Worm (Caenorhabditis elegans) whole organism, L4 larva: ENCODE results near the gene str-99.
A peak's percentile ranks its signal among the peaks of the same experiment; 100 is the strongest.

ENCODE experiments used
- F10B5.3 ChIP-seq: sonication (generic microtip); optimal IDR thresholded peaks from 2 replicates; lab custom pipeline; 2016; ENCODE audit warnings: mild to moderate bottlenecking, missing genetic modification characterization, missing compliant biosample characterization
- F49E8.2 ChIP-seq: sonication (generic microtip); optimal IDR thresholded peaks from 2 replicates; lab custom pipeline; 2016; ENCODE audit warnings: missing compliant biosample characterization, mild to moderate bottlenecking, missing genetic modification characterization, borderline replicate concordance
- T26A8.4 ChIP-seq: fragments of 200-800 bp; sonication (Bioruptor generic); IDR thresholded peaks from 2 replicates; pipeline ENCODE4 v1.3.6; 2022; ENCODE audit warnings: missing genetic modification characterization, missing compliant biosample characterization
- Y105C5A.15 ChIP-seq: fragments of 200-800 bp; sonication (Bioruptor generic); IDR thresholded peaks from 2 replicates; pipeline ENCODE4 v1.3.6; 2022; ENCODE audit warnings: missing genetic modification characterization, missing compliant biosample characterization
- Y75B8A.6 ChIP-seq: fragments of 200-800 bp; sonication (Bioruptor generic); IDR thresholded peaks from 2 replicates; pipeline ENCODE4 v1.3.6; 2022; ENCODE audit warnings: missing genetic modification reagents, missing genetic modification characterization, missing compliant biosample characterization
- aha-1 ChIP-seq: fragments of 150-350 bp; peaks from one replicate; lab custom pipeline; 2014; ENCODE audit warnings: missing biosample characterization, missing genetic modification characterization
- aly-2 ChIP-seq: sonication (generic microtip); optimal IDR thresholded peaks from 2 replicates; lab custom pipeline; 2018; ENCODE audit warnings: missing biosample characterization, missing genetic modification characterization
- attf-4 ChIP-seq: sonication (generic microtip); optimal IDR thresholded peaks from 3 replicates; lab custom pipeline; 2017; ENCODE audit warnings: missing biosample characterization, missing genetic modification characterization
- ceh-20 ChIP-seq: fragments of 200-800 bp; sonication (Bioruptor generic); IDR thresholded peaks from 2 replicates; pipeline ENCODE4 v1.3.6; 2022; ENCODE audit warnings: missing genetic modification reagents, missing genetic modification characterization, missing compliant biosample characterization
- ceh-62 ChIP-seq: sonication (generic microtip); optimal IDR thresholded peaks from 2 replicates; lab custom pipeline; 2017; ENCODE audit warnings: missing biosample characterization, missing genetic modification characterization
- ces-1 ChIP-seq: fragments of 150-350 bp; sonication (generic microtip); optimal IDR thresholded peaks from 4 replicates; lab custom pipeline; 2014; ENCODE audit warnings: missing biosample characterization, missing genetic modification reagents, missing genetic modification characterization
- cey-2 ChIP-seq: sonication (generic microtip); optimal IDR thresholded peaks from 3 replicates; lab custom pipeline; 2017; ENCODE audit warnings: missing genetic modification characterization, mild to moderate bottlenecking, missing compliant biosample characterization, antibody characterized with exemption, borderline replicate concordance; ENCODE audit not compliant: insufficient read depth
- ctbp-1 ChIP-seq: fragments of 200-800 bp; sonication (Bioruptor generic); IDR thresholded peaks from 2 replicates; pipeline ENCODE4 v1.3.6; 2022; ENCODE audit warnings: missing genetic modification reagents, missing genetic modification characterization, missing compliant biosample characterization
- daf-12 ChIP-seq: fragments of 150-350 bp; optimal IDR thresholded peaks from 2 replicates; lab custom pipeline; 2014; ENCODE audit warnings: missing biosample characterization, missing genetic modification reagents, missing genetic modification characterization
- daf-16 ChIP-seq, 3 experiments: sonication (generic microtip); optimal IDR thresholded peaks; 2 replicates each; lab custom pipeline; 2016 to 2017; ENCODE audit warnings: missing genetic modification characterization in 3 of 3, missing genetic modification reagents in 3 of 3, mild to moderate bottlenecking in 2 of 3, missing compliant biosample characterization in 2 of 3, missing biosample characterization in 1 of 3, moderate library complexity in 1 of 3
- daf-19 ChIP-seq: fragments of 200-800 bp; sonication (Bioruptor generic); conservative IDR thresholded peaks from 2 replicates; pipeline ENCODE4 v1.3.6; 2022; ENCODE audit warnings: missing genetic modification characterization, missing compliant biosample characterization
- dmd-6 ChIP-seq: fragments of 200-800 bp; sonication (Bioruptor generic); IDR thresholded peaks from 2 replicates; pipeline ENCODE4 v1.3.6; 2022; ENCODE audit warnings: missing genetic modification reagents, missing genetic modification characterization, missing compliant biosample characterization
- dpl-1 ChIP-seq: fragments of 150-350 bp; optimal IDR thresholded peaks from 2 replicates; lab custom pipeline; 2014; ENCODE audit warnings: missing biosample characterization, missing genetic modification reagents, missing genetic modification characterization
- duxl-1 ChIP-seq: sonication (generic microtip); optimal IDR thresholded peaks from 2 replicates; lab custom pipeline; 2016; ENCODE audit warnings: mild to moderate bottlenecking, missing genetic modification characterization, moderate library complexity, missing compliant biosample characterization; ENCODE audit not compliant: poor library complexity
- jun-1 ChIP-seq: fragments of 150-350 bp; optimal IDR thresholded peaks from 2 replicates; lab custom pipeline; 2014; ENCODE audit warnings: missing biosample characterization, missing genetic modification reagents, missing genetic modification characterization
- lim-7 ChIP-seq: fragments of 200-800 bp; sonication (Bioruptor generic); IDR thresholded peaks from 2 replicates; pipeline ENCODE4 v1.3.6; 2022; ENCODE audit warnings: missing genetic modification characterization, missing compliant biosample characterization
- lin-1 ChIP-seq: fragments of 200-800 bp; sonication (Bioruptor generic); IDR thresholded peaks from 2 replicates; pipeline ENCODE4 v1.3.6; 2022; ENCODE audit warnings: missing genetic modification reagents, missing genetic modification characterization, missing compliant biosample characterization
- lin-13 ChIP-seq: fragments of 150-350 bp; optimal IDR thresholded peaks from 2 replicates; lab custom pipeline; 2014; ENCODE audit warnings: missing biosample characterization, missing genetic modification reagents, missing genetic modification characterization
- lin-15B ChIP-seq: fragments of 150-350 bp; sonication (generic microtip); optimal IDR thresholded peaks from 3 replicates; lab custom pipeline; 2014; ENCODE audit warnings: missing biosample characterization, missing genetic modification characterization
- lin-29 ChIP-seq: fragments of 200-800 bp; sonication (Bioruptor generic); IDR thresholded peaks from 2 replicates; pipeline ENCODE4 v1.3.6; 2022; ENCODE audit warnings: missing genetic modification reagents, missing genetic modification characterization, missing compliant biosample characterization
- lir-3 ChIP-seq: sonication (generic microtip); optimal IDR thresholded peaks from 2 replicates; lab custom pipeline; 2016; ENCODE audit warnings: mild to moderate bottlenecking, missing genetic modification characterization, missing compliant biosample characterization
- madf-5 ChIP-seq, 2 experiments: fragments of 200-800 bp; sonication (Bioruptor generic); IDR thresholded peaks; 2 replicates each; pipeline ENCODE4 v1.3.6; 2022; ENCODE audit warnings: missing compliant biosample characterization in 2 of 2, missing genetic modification characterization in 2 of 2
- mdl-1 ChIP-seq, 2 experiments: fragments of 150-350 bp in 1 of 2; sonication (generic microtip) in 1 of 2; optimal IDR thresholded peaks; 2 replicates each; lab custom pipeline; 2014 to 2017; ENCODE audit warnings: missing biosample characterization in 2 of 2, missing genetic modification characterization in 2 of 2
- mdt-29 ChIP-seq: fragments of 200-800 bp; sonication (Bioruptor generic); IDR thresholded peaks from 2 replicates; pipeline ENCODE4 v1.3.6; 2022; ENCODE audit warnings: missing genetic modification reagents, missing genetic modification characterization, missing compliant biosample characterization
- mep-1 ChIP-seq: fragments of 150-350 bp; sonication (generic microtip); optimal IDR thresholded peaks from 3 replicates; lab custom pipeline; 2014; ENCODE audit warnings: missing biosample characterization, missing genetic modification characterization
- mes-2 ChIP-seq: sonication (generic microtip); optimal IDR thresholded peaks from 2 replicates; lab custom pipeline; 2016; ENCODE audit warnings: missing genotype, mild to moderate bottlenecking, missing genetic modification characterization, missing compliant biosample characterization; ENCODE audit not compliant: poor library complexity, severe bottlenecking
- nhr-11 ChIP-seq: fragments of 150-350 bp; optimal IDR thresholded peaks from 2 replicates; lab custom pipeline; 2014; ENCODE audit warnings: missing biosample characterization, missing genetic modification characterization
- nhr-28 ChIP-seq: fragments of 150-350 bp; optimal IDR thresholded peaks from 2 replicates; lab custom pipeline; 2014; ENCODE audit warnings: missing biosample characterization, missing genetic modification characterization
- nhr-42 ChIP-seq: fragments of 200-800 bp; sonication (Bioruptor generic); IDR thresholded peaks from 2 replicates; pipeline ENCODE4 v1.3.6; 2022; ENCODE audit warnings: missing genetic modification characterization, missing compliant biosample characterization
- nhr-6 ChIP-seq: fragments of 150-350 bp; optimal IDR thresholded peaks from 2 replicates; lab custom pipeline; 2014; ENCODE audit warnings: missing biosample characterization, missing genetic modification characterization
- nhr-77 ChIP-seq: fragments of 150-350 bp; optimal IDR thresholded peaks from 2 replicates; lab custom pipeline; 2014; ENCODE audit warnings: missing biosample characterization, missing genetic modification characterization
- php-3 ChIP-seq: fragments of 200-800 bp; sonication (Bioruptor generic); IDR thresholded peaks from 2 replicates; pipeline ENCODE4 v1.3.6; 2022; ENCODE audit warnings: missing genetic modification reagents, missing genetic modification characterization, missing compliant biosample characterization
- pqm-1 ChIP-seq: sonication (generic microtip); optimal IDR thresholded peaks from 2 replicates; lab custom pipeline; 2017; ENCODE audit warnings: missing biosample characterization, missing genetic modification characterization
- set-16 ChIP-seq: fragments of 200-800 bp; sonication (Bioruptor generic); IDR thresholded peaks from 2 replicates; pipeline ENCODE4 v1.3.6; 2022; ENCODE audit warnings: missing genetic modification reagents, missing genetic modification characterization, missing compliant biosample characterization
- snpc-1.2 ChIP-seq: fragments of 200-800 bp; sonication (Bioruptor generic); IDR thresholded peaks from 2 replicates; pipeline ENCODE4 v1.3.6; 2022; ENCODE audit warnings: missing genetic modification reagents, missing genetic modification characterization, missing compliant biosample characterization
- spr-3 ChIP-seq: fragments of 200-800 bp; sonication (Bioruptor generic); optimal IDR thresholded peaks from 2 replicates; lab custom pipeline; 2018; ENCODE audit warnings: mild to moderate bottlenecking, missing genetic modification characterization, missing compliant biosample characterization
- tag-97 ChIP-seq: fragments of 200-800 bp; sonication (Bioruptor generic); IDR thresholded peaks from 2 replicates; pipeline ENCODE4 v1.3.6; 2022; ENCODE audit warnings: missing genetic modification characterization, missing compliant biosample characterization
- unc-130 ChIP-seq: sonication (generic microtip); optimal IDR thresholded peaks from 2 replicates; lab custom pipeline; 2016; ENCODE audit warnings: missing genetic modification reagents, missing genetic modification characterization, missing compliant biosample characterization
- unc-39 ChIP-seq: sonication (generic microtip); optimal IDR thresholded peaks from 2 replicates; lab custom pipeline; 2017; ENCODE audit warnings: missing biosample characterization, missing genetic modification characterization
- unc-62 ChIP-seq, 3 experiments: fragments of 150-350 bp in 1 of 3; sonication (generic microtip); optimal IDR thresholded peaks in 2 of 3; peaks in 1 of 3; 1 replicate in 1 of 3; 2 replicates in 2 of 3; lab custom pipeline; 2014 to 2017; ENCODE audit warnings: missing biosample characterization in 3 of 3, missing genetic modification characterization in 3 of 3, missing genetic modification reagents in 3 of 3, missing genotype in 1 of 3
- vab-7 ChIP-seq: fragments of 200-800 bp; sonication (Bioruptor generic); IDR thresholded peaks from 2 replicates; pipeline ENCODE4 v1.3.6; 2022; ENCODE audit warnings: missing genetic modification reagents, missing genetic modification characterization, missing compliant biosample characterization
- zip-2 ChIP-seq: fragments of 150-350 bp; optimal IDR thresholded peaks from 2 replicates; lab custom pipeline; 2014; ENCODE audit warnings: missing biosample characterization, missing genetic modification characterization
- ztf-7 ChIP-seq: fragments of 150-350 bp; optimal IDR thresholded peaks from 2 replicates; lab custom pipeline; 2014; ENCODE audit warnings: missing biosample characterization, missing genetic modification characterization

str-99 gene

DNA sequence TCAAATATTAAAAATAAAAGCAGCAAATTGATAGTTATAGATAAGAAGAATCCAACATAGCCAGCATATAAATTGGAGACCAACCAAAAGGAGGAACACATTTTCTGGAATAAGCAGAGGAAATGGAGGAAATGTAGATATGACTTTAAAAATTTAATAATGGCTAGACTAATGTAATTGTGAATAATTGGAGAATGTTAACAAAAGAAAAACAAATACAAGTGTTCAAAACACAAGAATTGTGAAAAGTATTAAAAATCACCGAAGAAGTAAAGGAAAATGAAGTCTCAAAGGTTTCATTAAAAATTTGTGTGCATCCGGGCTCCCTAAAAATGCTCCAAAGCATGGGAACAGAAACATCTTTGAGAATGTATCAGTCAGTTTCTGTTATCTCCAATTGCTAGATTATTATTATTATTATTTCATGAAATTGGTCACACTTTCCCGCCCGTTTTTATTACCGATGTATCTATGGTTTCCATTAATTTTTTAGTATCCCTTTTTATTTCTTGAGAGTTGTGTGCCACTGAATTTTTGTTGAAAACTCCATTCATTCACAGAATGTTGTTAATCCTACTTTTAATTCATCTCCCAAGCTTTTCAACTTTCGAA, 3.9 kb upstream of the str-99 start, which contains the start of the genes str-109 and F10A3.11:
str-109 (minus strand) TSS at position 101 of the 612 bp plus-strand sequence.
F10A3.11 (plus strand) TSS at position 562 of the 612 bp plus-strand sequence.
- TF ChIP-seq lir-3 (tag; lab: Kevin White, UChicago) (no peak), lin-29 (GFP tag; lab: Robert Waterston, UW) (no peak), ceh-20 (GFP tag; lab: Robert Waterston, UW) (no peak), set-16 (no peak), aly-2 (tag; lab: Kevin White, UChicago) (no peak), nhr-42 (GFP tag; lab: Robert Waterston, UW) (no peak), nhr-77 (tag; lab: Kevin White, UChicago) (no peak)

DNA sequence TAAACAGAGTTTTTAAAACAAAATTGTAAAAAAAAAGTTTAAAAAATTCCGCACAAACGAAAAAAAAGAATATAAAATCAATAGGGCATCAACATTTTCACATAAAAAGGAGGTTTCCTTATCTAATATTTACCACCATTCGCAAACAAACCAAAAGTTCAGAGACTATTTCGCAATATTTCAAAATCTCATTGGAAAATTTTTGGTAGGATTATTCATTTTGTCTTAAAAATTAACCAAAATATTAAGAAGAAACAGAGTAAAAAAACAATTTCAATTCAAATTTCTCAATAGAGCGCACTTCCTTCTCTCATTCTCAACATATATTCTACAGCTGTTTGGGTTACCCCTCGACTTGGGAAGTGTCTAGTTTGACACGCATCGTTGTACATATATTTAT, 1.8 kb upstream of the str-99 start:
- TF ChIP-seq pqm-1 (tag; lab: Kevin White, UChicago): peak; percentile 22
- TF ChIP-seq mes-2 (tag; lab: Kevin White, UChicago): no peak
- no peak for TF ChIP-seq daf-19 (GFP tag; lab: Robert Waterston, UW)
- no peak for TF ChIP-seq snpc-1.2 (GFP tag; lab: Robert Waterston, UW)
- TF ChIP-seq nhr-6: no peak
- no peak for TF ChIP-seq tag-97 (GFP tag; lab: Robert Waterston, UW)
- no peak for TF ChIP-seq dmd-6 (GFP tag; lab: Robert Waterston, UW)
- no peak for TF ChIP-seq mdt-29
- no peak for TF ChIP-seq nhr-11 (tag; lab: Kevin White, UChicago)
- TF ChIP-seq lin-1 (GFP tag; lab: Robert Waterston, UW): no peak
- TF ChIP-seq daf-16 (GFP tag; optimal IDR thresholded peaks at IDR 0.05; lab: Kevin White, UChicago): no peak
- peak; percentile 73 for TF ChIP-seq daf-16 (tag; optimal IDR thresholded peaks at IDR 0.05; lab: Kevin White, UChicago)
- no peak for TF ChIP-seq lim-7 (GFP tag; lab: Robert Waterston, UW)
- no peak for TF ChIP-seq unc-62 (GFP tag; optimal IDR thresholded peaks at IDR 0.05 in 1 of 2; lab: Kevin White, UChicago)
- no peak for TF ChIP-seq unc-62 (tag; optimal IDR thresholded peaks at IDR 0.05; lab: Kevin White, UChicago)
- no peak for TF ChIP-seq madf-5 (GFP tag; IDR thresholded peaks at IDR 0.05; lab: Robert Waterston, UW)
- no peak for TF ChIP-seq dpl-1 (GFP tag; lab: Kevin White, UChicago)
- TF ChIP-seq unc-130 (GFP tag; lab: Kevin White, UChicago): no peak
- TF ChIP-seq F49E8.2: no peak
- no peak for TF ChIP-seq attf-4 (tag; lab: Kevin White, UChicago)
- no peak for TF ChIP-seq unc-39
- no peak for TF ChIP-seq daf-12
- no peak for TF ChIP-seq Y105C5A.15 (GFP tag; lab: Robert Waterston, UW)
- no peak for TF ChIP-seq ces-1 (GFP tag; lab: Kevin White, UChicago)
- TF ChIP-seq ztf-7 (tag; lab: Kevin White, UChicago): peak; percentile 30
- TF ChIP-seq cey-2 (tag; lab: Kevin White, UChicago): no peak
- TF ChIP-seq ctbp-1 (GFP tag; lab: Robert Waterston, UW): no peak
- TF ChIP-seq zip-2 (tag; lab: Kevin White, UChicago): peak; percentile 90
- TF ChIP-seq lin-13 (GFP tag; lab: Kevin White, UChicago): no peak
- TF ChIP-seq nhr-28 (tag; lab: Kevin White, UChicago): peak; percentile 37
- TF ChIP-seq F10B5.3: no peak
- no peak for TF ChIP-seq php-3 (GFP tag; lab: Robert Waterston, UW)
- peak; percentile 46 for TF ChIP-seq aha-1 (tag; lab: Kevin White, UChicago)
- peak; percentile 47 for TF ChIP-seq nhr-77 (tag; lab: Kevin White, UChicago)
- TF ChIP-seq mdl-1 (tag; optimal IDR thresholded peaks at IDR 0.05; lab: Kevin White, UChicago): no peak
- TF ChIP-seq lin-15B: no peak
- TF ChIP-seq duxl-1: no peak
- TF ChIP-seq vab-7 (GFP tag; lab: Robert Waterston, UW): no peak
- TF ChIP-seq T26A8.4 (GFP tag; lab: Robert Waterston, UW): no peak
- no peak for TF ChIP-seq spr-3 (GFP tag; lab: Kevin White, UChicago)
- no peak for TF ChIP-seq Y75B8A.6 (GFP tag; lab: Robert Waterston, UW)
- no peak for TF ChIP-seq aly-2 (tag; lab: Kevin White, UChicago)
- no peak for TF ChIP-seq jun-1 (tag; lab: Kevin White, UChicago)
- TF ChIP-seq mep-1: no peak
- no peak for TF ChIP-seq lir-3 (tag; lab: Kevin White, UChicago)
- no peak for TF ChIP-seq ceh-62
